Worm (Caenorhabditis elegans) whole organism, L3 larva: ENCODE data around the gene mrps-12.

Source experiments
- ceh-82 ChIP-seq: fragments of 150-350 bp; optimal IDR thresholded peaks from 2 replicates; lab custom pipeline; 2014; ENCODE audit warnings: missing biosample characterization, missing genetic modification characterization
- lin-15B ChIP-seq: fragments of 150-350 bp; optimal IDR thresholded peaks from 2 replicates; lab custom pipeline; 2014; ENCODE audit warnings: missing biosample characterization, missing genetic modification characterization
- mml-1 ChIP-seq: fragments of 150-350 bp; sonication (generic microtip); optimal IDR thresholded peaks from 3 replicates; lab custom pipeline; 2014; ENCODE audit warnings: missing biosample characterization, missing genetic modification characterization
- nhr-11 ChIP-seq: fragments of 150-350 bp; optimal IDR thresholded peaks from 2 replicates; lab custom pipeline; 2014; ENCODE audit warnings: missing biosample characterization, missing genetic modification characterization
- nhr-76 ChIP-seq: fragments of 150-350 bp; sonication (generic microtip); optimal IDR thresholded peaks from 5 replicates; lab custom pipeline; 2014; ENCODE audit warnings: missing biosample characterization, missing genetic modification characterization
- nhr-77 ChIP-seq: fragments of 150-350 bp; optimal IDR thresholded peaks from 2 replicates; lab custom pipeline; 2014; ENCODE audit warnings: missing biosample characterization, missing genetic modification characterization
- pqm-1 ChIP-seq: fragments of 150-350 bp; optimal IDR thresholded peaks from 2 replicates; lab custom pipeline; 2017; ENCODE audit warnings: missing biosample characterization, missing genetic modification characterization, inconsistent platforms
- snpc-4 ChIP-seq: fragments of 150-350 bp; optimal IDR thresholded peaks from 2 replicates; lab custom pipeline; 2014; ENCODE audit warnings: missing biosample characterization, missing genetic modification characterization
- zag-1 ChIP-seq: fragments of 150-350 bp; optimal IDR thresholded peaks from 2 replicates; lab custom pipeline; 2014; ENCODE audit warnings: missing biosample characterization, missing genetic modification characterization

ce11 chrV:20845524-20846208 is 7.8 kb downstream of the mrps-12 start, which contains the start of the genes F31D4.2 and fkb-6:
- TF ChIP-seq nhr-77 (tag; lab: Kevin White, UChicago) (no peak), snpc-4 (tag; lab: Kevin White, UChicago) (peak; percentile 52), zag-1 (tag; lab: Kevin White, UChicago) (no peak), ceh-82 (tag; lab: Kevin White, UChicago) (no peak), lin-15B (peak; percentile 62), pqm-1 (tag; lab: Kevin White, UChicago) (no peak), nhr-76 (tag; lab: Kevin White, UChicago) (no peak), mml-1 (tag; lab: Kevin White, UChicago) (no peak), nhr-11 (no peak)
